Fruit fly (Drosophila melanogaster) S2 (cell line): ENCODE data around the gene Mco1.

Source experiments
- CG8478 ChIP-seq: fragments of >200 bp; optimal IDR thresholded peaks from 2 replicates; lab custom pipeline; 2018
- CTCF ChIP-seq, 2 experiments: fragments of >200 bp; optimal IDR thresholded peaks; 2 replicates each; lab custom pipeline; 2018

The Mco1 gene

dm6 chr2L:9426534-9426933 lies 10.1 kb downstream of the Mco1 start, which contains the start of gene Fbp2:
Fbp2 (plus strand) TSS chr2L:9426784.
- TF ChIP-seq CTCF (optimal IDR thresholded peaks at IDR 0.05; lab: Kevin White, UChicago) (no peak), CG8478 (lab: Kevin White, UChicago) (no peak)

DNA sequence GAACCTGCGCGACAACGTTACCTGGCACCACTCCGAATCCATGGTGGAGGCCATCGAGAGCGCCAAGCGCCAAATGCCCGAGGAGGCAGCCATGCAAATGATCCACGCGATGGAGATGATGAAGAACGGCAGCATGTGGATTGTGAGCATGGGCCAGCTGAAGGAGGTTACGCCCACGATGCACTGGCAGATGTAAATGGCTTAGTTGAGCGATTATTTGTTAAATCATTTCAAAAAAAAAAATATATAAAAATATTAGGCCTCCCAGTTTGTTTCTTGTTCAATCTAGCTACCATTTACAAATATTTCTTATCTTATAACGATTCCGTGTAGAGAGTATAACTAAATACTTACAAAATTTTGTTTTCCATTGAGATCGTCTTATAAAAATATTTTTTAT lies 11.2 kb downstream of the Mco1 start, which contains the start of gene CG42847:
TSS of gene CG42847 (plus strand) at position 301 of the 400 bp plus-strand sequence.
- TF ChIP-seq CTCF (optimal IDR thresholded peaks at IDR 0.05; lab: Kevin White, UChicago) (no peak), CG8478 (lab: Kevin White, UChicago) (no peak)

DNA sequence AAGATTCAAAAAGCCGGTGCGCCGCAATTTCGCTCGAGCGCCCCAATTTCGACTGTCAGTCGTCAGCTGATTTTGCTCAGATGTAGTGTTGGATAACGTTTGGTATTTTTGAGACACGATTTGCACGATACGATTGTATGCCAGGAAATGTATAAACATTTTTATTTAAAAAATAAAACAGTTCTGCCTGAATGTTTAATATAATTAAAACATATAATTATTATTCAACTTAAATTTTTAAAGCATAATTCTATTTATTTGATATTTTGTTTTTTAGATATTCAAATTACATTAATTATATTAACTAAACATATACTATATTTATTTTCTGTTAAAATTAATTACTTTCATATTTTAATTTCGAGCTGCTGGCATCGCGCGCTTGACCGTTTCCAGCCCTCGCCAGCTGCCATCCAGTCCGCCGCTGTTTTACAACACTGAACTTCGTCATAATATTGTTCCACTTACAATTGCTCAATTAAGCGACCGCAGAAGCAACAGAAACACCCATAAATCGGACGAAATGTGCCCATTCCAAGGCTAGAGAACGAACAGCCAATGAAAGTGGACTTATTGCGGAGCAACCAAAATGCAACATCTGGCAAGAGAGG lies 14.7 kb downstream of the Mco1 start, which contains the start of the genes FucTB and scat:
TSS of gene FucTB (minus strand) at position 61 of the 611 bp plus-strand sequence.
TSS of gene scat (plus strand) at position 414 of the 611 bp plus-strand sequence.
- TF ChIP-seq CTCF (optimal IDR thresholded peaks at IDR 0.05; lab: Kevin White, UChicago): no peak
- TF ChIP-seq CG8478 (lab: Kevin White, UChicago): no peak

- TF ChIP-seq CG8478 (lab: Kevin White, UChicago) (no peak), CTCF (optimal IDR thresholded peaks at IDR 0.05; lab: Kevin White, UChicago) (no peak)
Observed at dm6 chr2L:9435099-9435498, 18.7 kb downstream of the Mco1 start, which contains the start of gene CG3769. CG3769 (plus strand) TSS chr2L:9435399.

dm6 chr2L:9436504-9436903 lies 20.1 kb downstream of the Mco1 start, which contains the start of gene RpS28-like:
RpS28-like (plus strand) TSS chr2L:9436804.
- no peak for TF ChIP-seq CG8478 (lab: Kevin White, UChicago)
- no peak for TF ChIP-seq CTCF (optimal IDR thresholded peaks at IDR 0.05; lab: Kevin White, UChicago)

- TF ChIP-seq CTCF (optimal IDR thresholded peaks at IDR 0.05; lab: Kevin White, UChicago) (no peak), CG8478 (lab: Kevin White, UChicago) (no peak)
Observed at dm6 chr2L:9437216-9437715, 20.9 kb downstream of the Mco1 start, which contains the start of gene numb. numb (plus strand) TSS chr2L:9437469.

DNA sequence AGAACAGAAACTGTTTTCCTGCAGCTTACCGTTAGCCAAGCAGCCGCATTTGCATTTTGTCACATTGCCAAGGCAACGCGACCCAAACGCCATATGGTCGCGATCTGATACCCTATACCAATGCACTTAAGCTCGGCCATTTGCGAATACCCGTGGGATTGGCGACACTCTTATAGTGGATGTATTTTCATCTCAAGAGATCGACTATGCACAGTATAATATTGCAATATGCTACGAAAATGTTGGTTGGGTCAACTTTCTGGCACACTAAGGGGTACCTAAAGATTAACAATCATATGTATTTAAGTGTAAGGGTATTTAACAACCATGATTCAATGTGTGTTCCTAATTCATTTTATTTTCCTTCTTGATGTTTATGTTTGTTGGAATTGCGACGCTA lies 21.8 kb downstream of the Mco1 start:
- TF ChIP-seq CG8478 (lab: Kevin White, UChicago): no peak
- no peak for TF ChIP-seq CTCF (optimal IDR thresholded peaks at IDR 0.05; lab: Kevin White, UChicago)

dm6 chr2L:9440640-9441039 lies 24.3 kb downstream of the Mco1 start, which contains the start of gene CG33723:
CG33723 (minus strand) TSS chr2L:9440740.
- TF ChIP-seq CG8478 (lab: Kevin White, UChicago): no peak

DNA sequence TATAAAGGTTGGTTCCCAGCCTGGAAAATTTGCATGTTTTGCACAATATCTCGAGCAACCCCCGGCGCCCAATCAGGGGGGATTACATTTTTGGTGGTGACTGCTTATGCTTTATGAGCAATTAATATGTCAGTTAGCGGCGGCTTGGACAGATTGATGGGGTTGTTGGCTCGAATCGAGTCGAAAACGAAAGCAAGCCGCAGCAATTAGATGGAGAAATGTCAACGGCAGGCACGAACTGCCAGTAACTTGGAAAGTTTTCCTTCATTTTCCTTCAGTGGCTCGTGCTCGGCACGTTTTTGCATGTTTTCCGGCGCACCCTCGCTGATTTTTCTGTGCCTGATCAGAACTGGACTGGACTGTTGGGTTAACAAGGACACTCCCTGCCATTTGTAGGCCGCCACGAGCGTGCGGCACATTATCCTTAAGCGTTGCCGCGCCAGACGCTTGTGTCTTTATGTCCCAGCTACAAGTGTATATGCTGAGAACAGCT lies 26.5 kb downstream of the Mco1 start:
- TF ChIP-seq CG8478 (lab: Kevin White, UChicago) (no peak), CTCF (optimal IDR thresholded peaks at IDR 0.05; lab: Kevin White, UChicago) (no peak)

DNA sequence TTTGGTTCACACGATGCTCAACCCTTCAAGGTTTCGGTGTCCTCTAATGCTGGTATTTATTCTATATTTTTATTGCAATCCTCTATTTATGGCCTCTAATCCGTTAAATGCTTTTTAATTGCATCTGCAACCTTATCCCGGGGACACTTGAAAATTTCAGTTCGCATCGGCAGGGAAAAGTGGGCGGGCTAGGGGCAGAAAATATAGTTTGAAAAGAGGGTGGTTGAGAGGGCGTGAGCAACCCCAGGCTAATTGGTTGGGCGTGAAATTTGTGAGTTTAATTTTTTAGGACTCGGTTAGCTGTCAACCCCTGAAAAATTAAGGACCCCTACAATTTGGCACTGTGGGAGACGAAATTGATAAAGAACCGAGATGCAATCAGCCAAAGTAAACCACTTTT lies 29.4 kb downstream of the Mco1 start:
- no peak for TF ChIP-seq CTCF (optimal IDR thresholded peaks at IDR 0.05; lab: Kevin White, UChicago)
- TF ChIP-seq CG8478 (lab: Kevin White, UChicago): no peak

DNA sequence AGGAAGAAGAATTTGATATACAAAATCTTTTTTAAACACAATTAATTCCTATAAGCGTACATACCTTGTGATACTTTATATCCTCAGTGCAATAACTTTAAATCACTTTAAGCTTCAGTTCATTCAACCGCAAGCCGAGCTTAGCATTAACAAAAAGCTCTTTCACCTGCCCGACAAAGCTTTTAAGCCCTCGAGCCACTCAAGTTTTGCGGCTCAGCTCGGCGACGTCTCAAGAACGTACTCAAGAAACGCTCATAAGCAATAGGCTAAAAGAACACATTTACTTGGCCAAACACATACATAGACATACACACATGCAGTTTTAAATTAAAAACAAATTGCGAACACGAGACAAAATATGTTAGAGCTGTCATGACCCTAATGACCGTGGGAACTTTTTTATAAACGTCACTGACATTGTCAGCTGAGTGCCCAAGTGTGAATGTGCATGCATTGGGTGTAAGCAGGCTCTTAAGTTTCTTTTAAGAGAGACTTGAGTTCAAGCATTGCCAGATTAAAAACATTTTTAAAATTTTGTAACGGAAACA lies 30.1 kb downstream of the Mco1 start:
- TF ChIP-seq CG8478 (lab: Kevin White, UChicago): no peak
- no peak for TF ChIP-seq CTCF (optimal IDR thresholded peaks at IDR 0.05; lab: Kevin White, UChicago)

- TF ChIP-seq CTCF (optimal IDR thresholded peaks at IDR 0.05; lab: Kevin White, UChicago) (no peak), CG8478 (lab: Kevin White, UChicago) (no peak)
Observed at dm6 chr2L:9447816-9448215, 31.4 kb downstream of the Mco1 start.

dm6 chr2L:9448322-9449256 lies 32.2 kb downstream of the Mco1 start:
- no peak for TF ChIP-seq CTCF (optimal IDR thresholded peaks at IDR 0.05; lab: Kevin White, UChicago)

dm6 chr2L:9449257-9449972 lies 33.0 kb downstream of the Mco1 start:
- TF ChIP-seq CTCF (optimal IDR thresholded peaks at IDR 0.05; lab: Kevin White, UChicago): no peak
